Worm (Caenorhabditis elegans) whole organism, L4/young adult: ENCODE data around the gene F14F9.5.

ENCODE experiments used
- W03F9.2 ChIP-seq: fragments of 150-350 bp; optimal IDR thresholded peaks from 2 replicates; lab custom pipeline; 2014; ENCODE audit warnings: missing biosample characterization, missing genetic modification characterization
- dao-5 ChIP-seq: sonication (generic microtip); optimal IDR thresholded peaks from 2 replicates; lab custom pipeline; 2016; ENCODE audit warnings: missing genotype, missing genetic modification characterization, moderate library complexity, missing compliant biosample characterization
- him-1 ChIP-seq: sonication (generic microtip); optimal IDR thresholded peaks from 2 replicates; lab custom pipeline; 2016; ENCODE audit warnings: missing genotype, missing genetic modification reagents, missing genetic modification characterization, missing compliant biosample characterization

DNA sequence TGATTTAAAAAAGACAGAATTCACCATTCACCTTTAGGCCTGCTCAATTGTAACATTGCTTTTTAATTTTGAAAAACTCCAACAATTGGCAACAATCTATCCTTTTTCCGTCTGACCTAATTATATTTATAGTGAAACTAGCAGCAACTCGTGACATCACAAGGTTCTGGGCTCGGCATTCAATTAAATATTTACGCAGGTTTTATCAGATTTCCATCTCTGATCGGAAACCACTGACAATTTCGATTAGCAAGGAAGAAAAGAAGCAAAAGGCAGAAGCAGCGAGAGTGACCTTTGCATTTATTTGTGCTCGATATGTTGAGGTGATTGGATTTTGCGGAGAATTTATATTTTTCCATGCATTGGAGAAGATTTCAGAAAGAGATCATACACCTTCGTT lies 36.5 kb upstream of the F14F9.5 start:
- TF ChIP-seq W03F9.2 (no peak), dao-5 (tag; lab: Kevin White, UChicago) (no peak), him-1 (no peak)
